Fruit fly (Drosophila melanogaster): ENCODE data around the gene enc.

DNA sequence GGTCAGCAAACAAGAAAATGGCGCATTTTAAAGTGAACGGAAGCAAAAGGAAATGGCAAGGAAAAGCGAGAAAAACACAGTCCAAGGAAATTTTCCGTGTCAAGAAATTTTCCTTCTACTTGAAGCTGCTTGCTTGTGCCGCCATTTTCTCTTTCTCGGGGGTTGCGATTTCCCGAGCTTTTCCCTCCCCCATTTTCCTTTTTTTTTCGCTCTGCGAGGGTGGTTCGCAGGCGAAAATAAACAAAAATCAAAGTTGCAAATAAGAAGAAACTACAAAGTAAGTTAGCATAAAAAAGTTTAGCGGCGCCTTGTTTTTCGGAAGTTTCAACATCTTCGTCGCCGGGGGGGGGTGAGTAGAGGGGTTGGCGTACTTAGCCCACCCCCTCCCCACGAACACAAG lies 68.9 kb downstream of the enc start:
- TF ChIP-seq psq (optimal IDR thresholded peaks at IDR 0.05) (no peak), Dll (optimal IDR thresholded peaks at IDR 0.05) (no peak), CG8478 (optimal IDR thresholded peaks at IDR 0.05) (no peak), usp (GFP tag; optimal IDR thresholded peaks at IDR 0.05) (no peak), pan (optimal IDR thresholded peaks at IDR 0.05) (no peak)
